Fruit fly (Drosophila melanogaster) whole organism, embryonic: Measurements from ENCODE around the gene CG13384.
A peak's percentile ranks its signal among the peaks of the same experiment; 100 is the strongest.

ENCODE experiments used
- CG17829 ChIP-seq: fragments of 200-800 bp; optimal IDR thresholded peaks from 2 replicates; lab custom pipeline; 2019; ENCODE audit warnings: missing biosample characterization, mild to moderate bottlenecking, missing genetic modification characterization, moderate library complexity
- CG6254 ChIP-seq: fragments of 200-800 bp; sonication (Bioruptor generic); optimal IDR thresholded peaks from 3 replicates; lab custom pipeline; 2017; ENCODE audit warnings: mild to moderate bottlenecking, missing biosample characterization, missing genetic modification reagents, missing genetic modification characterization
- CG9797 ChIP-seq: fragments of 200-800 bp; sonication (Bioruptor generic); optimal IDR thresholded peaks from 3 replicates; lab custom pipeline; 2018; ENCODE audit warnings: missing biosample characterization, mild to moderate bottlenecking, missing genetic modification characterization
- Dll ChIP-seq: fragments of 200-800 bp; sonication (Bioruptor generic); IDR thresholded peaks from 4 replicates; pipeline ENCODE4 v1.3.6; 2022; ENCODE audit warnings: missing biosample characterization, missing genetic modification characterization; ENCODE audit not compliant: partially characterized antibody
- E2f2 ChIP-seq: fragments of 200-800 bp; sonication (Bioruptor generic); IDR thresholded peaks from 2 replicates; pipeline ENCODE4 v1.3.6; 2022; ENCODE audit warnings: missing biosample characterization, missing genetic modification characterization
- Sry-β ChIP-seq: fragments of 200-800 bp; sonication (Bioruptor generic); optimal IDR thresholded peaks from 2 replicates; lab custom pipeline; 2018; ENCODE audit warnings: missing biosample characterization, mild to moderate bottlenecking, missing genetic modification characterization, moderate library complexity
- jumu ChIP-seq: fragments of 200-800 bp; sonication (Bioruptor generic); optimal IDR thresholded peaks from 3 replicates; lab custom pipeline; 2016; ENCODE audit warnings: missing biosample characterization, missing genetic modification characterization
- sens ChIP-seq: fragments of 200-800 bp; sonication (Bioruptor generic); peaks from one replicate; lab custom pipeline; 2016; ENCODE audit warnings: missing biosample characterization, missing genetic modification characterization
- sim ChIP-seq: fragments of 200-800 bp; sonication (Bioruptor generic); IDR thresholded peaks from 2 replicates; pipeline ENCODE4 v1.3.6; 2022; ENCODE audit warnings: missing biosample characterization, missing genetic modification characterization

dm6 chr2L:8362273-8362954, 21.8 kb upstream of the CG13384 start, which contains the start of gene CG7627:
- peak; percentile 76 for TF ChIP-seq jumu (GFP tag; lab: Kevin White, UChicago)
- no peak for TF ChIP-seq Sry-β (GFP tag; lab: Kevin White, UChicago)
- TF ChIP-seq CG17829 (tag; lab: Kevin White, UChicago), result peak; percentile 72
- TF ChIP-seq E2f2 (GFP tag; lab: Robert Waterston, UW), result no peak
- peak; percentile 57 for TF ChIP-seq sim (GFP tag; lab: Robert Waterston, UW)
- peak; percentile 12 for TF ChIP-seq CG6254
- TF ChIP-seq Dll (GFP tag; lab: Robert Waterston, UW), result no peak
- peak; percentile 96 for TF ChIP-seq sens
- TF ChIP-seq CG9797 (GFP tag; lab: Kevin White, UChicago), result no peak
